Worm (Caenorhabditis elegans) whole organism, L1 larva: ENCODE data around the gene sid-3.

Experiments
- C34B4.2 ChIP-seq: sonication (generic microtip); optimal IDR thresholded peaks from 2 replicates; lab custom pipeline; 2017; ENCODE audit warnings: mild to moderate bottlenecking, missing genetic modification characterization, missing compliant biosample characterization
- F16B12.6 ChIP-seq: fragments of 150-350 bp; optimal IDR thresholded peaks from 2 replicates; lab custom pipeline; 2014; ENCODE audit warnings: missing biosample characterization, missing genetic modification characterization
- Y116A8C.19 ChIP-seq: sonication (generic microtip); optimal IDR thresholded peaks from 2 replicates; lab custom pipeline; 2016; ENCODE audit warnings: missing compliant biosample characterization, missing genetic modification characterization, borderline replicate concordance
- alr-1 ChIP-seq: fragments of 200-800 bp; sonication (Bioruptor generic); optimal IDR thresholded peaks from 2 replicates; lab custom pipeline; 2018; ENCODE audit warnings: borderline replicate concordance, mild to moderate bottlenecking, missing genetic modification characterization, missing compliant biosample characterization
- ceh-82 ChIP-seq, 3 experiments: fragments of 150-350 bp in 1 of 3; sonication (generic microtip) in 2 of 3; optimal IDR thresholded peaks; 2 replicates each; lab custom pipeline; 2014 to 2017; ENCODE audit warnings: missing biosample characterization in 3 of 3, missing genetic modification characterization in 3 of 3
- ceh-90 ChIP-seq: sonication (generic microtip); optimal IDR thresholded peaks from 2 replicates; lab custom pipeline; 2016; ENCODE audit warnings: missing genetic modification characterization, missing compliant biosample characterization
- dpl-1 ChIP-seq, 3 experiments: fragments of 150-350 bp in 2 of 3; sonication (generic microtip) in 1 of 3; optimal IDR thresholded peaks; 2 replicates each; lab custom pipeline; 2014 to 2017; ENCODE audit warnings: missing biosample characterization in 3 of 3, missing genetic modification characterization in 3 of 3, missing genetic modification reagents in 3 of 3
- dsc-1 ChIP-seq: sonication (generic microtip); optimal IDR thresholded peaks from 2 replicates; lab custom pipeline; 2016; ENCODE audit warnings: mild to moderate bottlenecking, missing genetic modification characterization, missing compliant biosample characterization
- efl-1 ChIP-seq, 4 experiments: fragments of 150-350 bp; optimal IDR thresholded peaks in 3 of 4; peaks in 1 of 4; 1 replicate in 1 of 4; 2 replicates in 3 of 4; lab custom pipeline; 2014; ENCODE audit warnings: missing biosample characterization in 2 of 4, missing genetic modification characterization in 2 of 4, missing genetic modification reagents in 2 of 4
- egl-13 ChIP-seq: sonication (generic microtip); optimal IDR thresholded peaks from 2 replicates; lab custom pipeline; 2016; ENCODE audit warnings: missing genotype, missing genetic modification reagents, missing genetic modification characterization, missing compliant biosample characterization
- egl-27 ChIP-seq, 2 experiments: fragments of 150-350 bp in 1 of 2; sonication (generic microtip); optimal IDR thresholded peaks; 3 replicates each; lab custom pipeline; 2017 to 2018; ENCODE audit warnings: missing biosample characterization in 2 of 2, missing genetic modification characterization in 2 of 2, missing genetic modification reagents in 2 of 2
- elt-2 ChIP-seq: sonication (generic microtip); optimal IDR thresholded peaks from 2 replicates; lab custom pipeline; 2016; ENCODE audit warnings: missing genetic modification characterization, mild to moderate bottlenecking, inconsistent platforms, missing compliant biosample characterization, missing genetic modification reagents
- elt-3 ChIP-seq, 6 experiments: fragments of 150-350 bp in 1 of 6; sonication (generic microtip); optimal IDR thresholded peaks; 2 replicates each; lab custom pipeline; 2017 to 2018; ENCODE audit warnings: missing biosample characterization in 6 of 6, missing genetic modification characterization in 6 of 6, inconsistent platforms in 1 of 6
- ets-5 ChIP-seq: fragments of 200-800 bp; sonication (Bioruptor generic); IDR thresholded peaks from 2 replicates; pipeline ENCODE4 v1.3.6; 2022; ENCODE audit warnings: missing genetic modification characterization, missing compliant biosample characterization
- fkh-10 ChIP-seq: sonication (generic microtip); optimal IDR thresholded peaks from 2 replicates; lab custom pipeline; 2017; ENCODE audit warnings: missing biosample characterization, missing genetic modification reagents, missing genetic modification characterization
- fkh-8 ChIP-seq: sonication (generic microtip); optimal IDR thresholded peaks from 2 replicates; lab custom pipeline; 2016; ENCODE audit warnings: mild to moderate bottlenecking, missing genetic modification characterization, missing compliant biosample characterization
- hlh-17 ChIP-seq: fragments of 200-800 bp; sonication (Bioruptor generic); optimal IDR thresholded peaks from 2 replicates; lab custom pipeline; 2018; ENCODE audit warnings: missing genetic modification characterization, mild to moderate bottlenecking, missing compliant biosample characterization, moderate library complexity, borderline replicate concordance
- hlh-4 ChIP-seq: sonication (generic microtip); optimal IDR thresholded peaks from 2 replicates; lab custom pipeline; 2016; ENCODE audit warnings: mild to moderate bottlenecking, missing genetic modification characterization, missing compliant biosample characterization
- hpl-2 ChIP-seq: fragments of 150-350 bp; optimal IDR thresholded peaks from 2 replicates; lab custom pipeline; 2014; ENCODE audit warnings: missing biosample characterization, missing genetic modification reagents, missing genetic modification characterization
- irx-1 ChIP-seq: sonication (generic microtip); optimal IDR thresholded peaks from 2 replicates; lab custom pipeline; 2016; ENCODE audit warnings: missing genetic modification characterization, missing compliant biosample characterization
- lin-13 ChIP-seq: fragments of 150-350 bp; optimal IDR thresholded peaks from 2 replicates; lab custom pipeline; 2014; ENCODE audit warnings: missing biosample characterization, missing genetic modification reagents, missing genetic modification characterization
- lin-15B ChIP-seq: fragments of 150-350 bp; sonication (generic microtip); optimal IDR thresholded peaks from 3 replicates; lab custom pipeline; 2014; ENCODE audit warnings: missing biosample characterization, missing genetic modification characterization
- lin-35 ChIP-seq, 2 experiments: fragments of 150-350 bp; optimal IDR thresholded peaks; 2 replicates each; lab custom pipeline; 2014; ENCODE audit warnings: missing biosample characterization in 2 of 2, missing genetic modification characterization in 2 of 2, missing genetic modification reagents in 2 of 2
- lir-3 ChIP-seq: sonication (generic microtip); optimal IDR thresholded peaks from 2 replicates; lab custom pipeline; 2016; ENCODE audit warnings: mild to moderate bottlenecking, missing genetic modification characterization, moderate library complexity, missing compliant biosample characterization; ENCODE audit not compliant: poor library complexity
- mab-9 ChIP-seq: fragments of 200-800 bp; sonication (Bioruptor generic); IDR thresholded peaks from 2 replicates; pipeline ENCODE4 v1.3.6; 2022; ENCODE audit warnings: missing genetic modification reagents, missing genetic modification characterization, missing compliant biosample characterization
- mdl-1 ChIP-seq, 2 experiments: fragments of 150-350 bp; optimal IDR thresholded peaks; 2 replicates each; lab custom pipeline; 2014 to 2017; ENCODE audit warnings: missing biosample characterization in 2 of 2, missing genetic modification characterization in 2 of 2, inconsistent platforms in 1 of 2
- mep-1 ChIP-seq: fragments of 150-350 bp; optimal IDR thresholded peaks from 2 replicates; lab custom pipeline; 2014; ENCODE audit warnings: missing biosample characterization, missing genetic modification characterization
- nhr-12 ChIP-seq: sonication (generic microtip); optimal IDR thresholded peaks from 2 replicates; lab custom pipeline; 2017; ENCODE audit warnings: missing biosample characterization, missing genetic modification characterization
- nhr-19 ChIP-seq: fragments of 200-800 bp; sonication (Bioruptor generic); conservative IDR thresholded peaks from 2 replicates; pipeline ENCODE4 v1.3.6; 2022; ENCODE audit warnings: missing genetic modification characterization, missing compliant biosample characterization
- nhr-237 ChIP-seq: fragments of 150-350 bp; optimal IDR thresholded peaks from 2 replicates; lab custom pipeline; 2014; ENCODE audit warnings: missing biosample characterization, missing genetic modification characterization
- nhr-28 ChIP-seq: fragments of 150-350 bp; optimal IDR thresholded peaks from 2 replicates; lab custom pipeline; 2014; ENCODE audit warnings: missing biosample characterization, missing genetic modification characterization
- nhr-71 ChIP-seq: sonication (generic microtip); optimal IDR thresholded peaks from 2 replicates; lab custom pipeline; 2016; ENCODE audit warnings: mild to moderate bottlenecking, missing genetic modification characterization, moderate library complexity, missing compliant biosample characterization
- nhr-76 ChIP-seq: sonication (generic microtip); optimal IDR thresholded peaks from 2 replicates; lab custom pipeline; 2017; ENCODE audit warnings: missing biosample characterization, missing genetic modification characterization
- nhr-77 ChIP-seq: fragments of 150-350 bp; optimal IDR thresholded peaks from 2 replicates; lab custom pipeline; 2014; ENCODE audit warnings: missing biosample characterization, missing genetic modification characterization
- nhr-84 ChIP-seq: sonication (generic microtip); optimal IDR thresholded peaks from 2 replicates; lab custom pipeline; 2017; ENCODE audit warnings: missing biosample characterization, missing genetic modification characterization
- nhr-90 ChIP-seq: sonication (generic microtip); optimal IDR thresholded peaks from 2 replicates; lab custom pipeline; 2016; ENCODE audit warnings: mild to moderate bottlenecking, missing genetic modification characterization, missing compliant biosample characterization; ENCODE audit not compliant: poor library complexity
- pag-3 ChIP-seq: sonication (generic microtip); optimal IDR thresholded peaks from 2 replicates; lab custom pipeline; 2017; ENCODE audit warnings: missing genetic modification characterization, mild to moderate bottlenecking, missing compliant biosample characterization, antibody characterized with exemption, borderline replicate concordance; ENCODE audit not compliant: insufficient read depth
- rnt-1 ChIP-seq: sonication (generic microtip); optimal IDR thresholded peaks from 2 replicates; lab custom pipeline; 2016; ENCODE audit warnings: mild to moderate bottlenecking, missing genetic modification characterization, moderate library complexity, missing compliant biosample characterization
- snpc-4 ChIP-seq: fragments of 150-350 bp; optimal IDR thresholded peaks from 2 replicates; lab custom pipeline; 2014; ENCODE audit warnings: missing biosample characterization, missing genetic modification characterization
- sptf-1 ChIP-seq: fragments of 150-350 bp; optimal IDR thresholded peaks from 2 replicates; lab custom pipeline; 2014; ENCODE audit warnings: missing biosample characterization, missing genetic modification characterization
- swsn-7 ChIP-seq: sonication (generic microtip); optimal IDR thresholded peaks from 2 replicates; lab custom pipeline; 2016; ENCODE audit warnings: missing genetic modification characterization, missing compliant biosample characterization
- unc-130 ChIP-seq: fragments of 150-350 bp; optimal IDR thresholded peaks from 2 replicates; lab custom pipeline; 2017; ENCODE audit warnings: missing biosample characterization, missing genetic modification characterization, inconsistent platforms
- unc-98 ChIP-seq: fragments of 200-800 bp; sonication (Bioruptor generic); IDR thresholded peaks from 2 replicates; pipeline ENCODE4 v1.3.6; 2022; ENCODE audit warnings: missing genetic modification characterization, missing compliant biosample characterization
- xbp-1 ChIP-seq: sonication (generic microtip); optimal IDR thresholded peaks from 2 replicates; lab custom pipeline; 2016; ENCODE audit warnings: missing genetic modification characterization, missing compliant biosample characterization
- zag-1 ChIP-seq: fragments of 150-350 bp; optimal IDR thresholded peaks from 2 replicates; lab custom pipeline; 2014; ENCODE audit warnings: missing biosample characterization, missing genetic modification characterization
- zip-4 ChIP-seq: fragments of 200-800 bp; sonication (Bioruptor generic); optimal IDR thresholded peaks from 2 replicates; lab custom pipeline; 2018; ENCODE audit warnings: mild to moderate bottlenecking, missing genetic modification characterization, moderate library complexity, missing compliant biosample characterization
- ztf-11 ChIP-seq, 2 experiments: sonication (generic microtip); optimal IDR thresholded peaks; 2 replicates each; lab custom pipeline; 2016 to 2017; ENCODE audit warnings: missing genetic modification characterization in 2 of 2, missing biosample characterization in 1 of 2, missing compliant biosample characterization in 1 of 2
- ztf-4 ChIP-seq: fragments of 150-350 bp; optimal IDR thresholded peaks from 2 replicates; lab custom pipeline; 2014; ENCODE audit warnings: missing biosample characterization, missing genetic modification characterization

Gene sid-3

ce11 chrX:17185696-17186430 lies at the start of gene sid-3:
sid-3 (plus strand) TSS chrX:17186380.
- peak; percentile 46 for TF ChIP-seq elt-2 (tag; lab: Kevin White, UChicago)
- TF ChIP-seq dsc-1 = no peak
- TF ChIP-seq, all 84 proteins: peak for 1

ce11 chrX:17138060-17138557 lies 48.1 kb upstream of the sid-3 start, which contains the start of gene cnp-3:
cnp-3 (minus strand) TSS chrX:17138110.
- TF ChIP-seq Y116A8C.19 = no peak
- no peak for TF ChIP-seq dpl-1 (GFP tag; optimal IDR thresholded peaks at IDR 0.05; lab: Kevin White, UChicago)
- no peak for TF ChIP-seq unc-130 (tag; lab: Kevin White, UChicago)
- peak; percentile 47 for TF ChIP-seq nhr-90 (tag; lab: Kevin White, UChicago)
- peak in 2 of 6 experiments; percentile 79 to 96 for TF ChIP-seq elt-3 (tag; optimal IDR thresholded peaks at IDR 0.05; lab: Kevin White, UChicago)
- no peak for TF ChIP-seq hpl-2 (GFP tag; lab: Kevin White, UChicago)
- no peak for TF ChIP-seq pag-3 (tag; lab: Kevin White, UChicago)
- no peak for TF ChIP-seq nhr-237
- no peak for TF ChIP-seq egl-13 (tag; lab: Kevin White, UChicago)
- TF ChIP-seq nhr-19 = no peak
- TF ChIP-seq C34B4.2 = no peak
- TF ChIP-seq xbp-1 (tag; lab: Kevin White, UChicago) = no peak
- no peak for TF ChIP-seq alr-1
- TF ChIP-seq sptf-1 = no peak
- TF ChIP-seq nhr-84 = no peak
- TF ChIP-seq egl-27 (tag; optimal IDR thresholded peaks at IDR 0.05; lab: Kevin White, UChicago) = no peak
- TF ChIP-seq elt-2 (tag; lab: Kevin White, UChicago) = no peak
- TF ChIP-seq F16B12.6 (tag; lab: Kevin White, UChicago) = no peak
- no peak for TF ChIP-seq ztf-4 (tag; lab: Kevin White, UChicago)
- TF ChIP-seq nhr-28 (tag; lab: Kevin White, UChicago) = no peak
- no peak for TF ChIP-seq fkh-10 (GFP tag; lab: Kevin White, UChicago)
- TF ChIP-seq rnt-1 (tag; lab: Kevin White, UChicago) = no peak
- no peak for TF ChIP-seq hlh-17 (GFP tag; lab: Kevin White, UChicago)
- TF ChIP-seq lir-3 (tag; lab: Kevin White, UChicago) = no peak
- no peak for TF ChIP-seq lin-15B (tag; lab: Kevin White, UChicago)
- no peak for TF ChIP-seq hlh-4 (tag; lab: Kevin White, UChicago)
- TF ChIP-seq efl-1 (optimal IDR thresholded peaks at IDR 0.05; lab: Kevin White, UChicago) = no peak
- TF ChIP-seq efl-1 (GFP tag; optimal IDR thresholded peaks at IDR 0.05 in 1 of 2; lab: Kevin White, UChicago) = peak in 1 of 2 experiments; percentile 79
- no peak for TF ChIP-seq ceh-90 (tag; lab: Kevin White, UChicago)
- TF ChIP-seq mep-1 (tag; lab: Kevin White, UChicago) = no peak
- no peak for TF ChIP-seq irx-1 (tag; lab: Kevin White, UChicago)
- TF ChIP-seq unc-98 (GFP tag; lab: Robert Waterston, UW) = no peak
- no peak for TF ChIP-seq zag-1
- TF ChIP-seq lin-35 (GFP tag; optimal IDR thresholded peaks at IDR 0.05; lab: Kevin White, UChicago) = peak in 1 of 2 experiments; percentile 49
- no peak for TF ChIP-seq fkh-8 (tag; lab: Kevin White, UChicago)
- no peak for TF ChIP-seq ceh-82 (tag; optimal IDR thresholded peaks at IDR 0.05; lab: Kevin White, UChicago)
- no peak for TF ChIP-seq nhr-12
- no peak for TF ChIP-seq ztf-11 (tag; optimal IDR thresholded peaks at IDR 0.05; lab: Kevin White, UChicago)
- no peak for TF ChIP-seq nhr-76 (tag; lab: Kevin White, UChicago)
- TF ChIP-seq mdl-1 (tag; optimal IDR thresholded peaks at IDR 0.05; lab: Kevin White, UChicago) = peak in 1 of 2 experiments; percentile 63
- no peak for TF ChIP-seq mab-9 (GFP tag; lab: Robert Waterston, UW)
- no peak for TF ChIP-seq swsn-7 (tag; lab: Kevin White, UChicago)
- TF ChIP-seq zip-4 = no peak
- TF ChIP-seq lin-13 (GFP tag; lab: Kevin White, UChicago) = no peak
- no peak for TF ChIP-seq snpc-4 (tag; lab: Kevin White, UChicago)
- peak; percentile 54 for TF ChIP-seq nhr-71
- TF ChIP-seq ets-5 (GFP tag; lab: Robert Waterston, UW) = no peak
- TF ChIP-seq nhr-77 (tag; lab: Kevin White, UChicago) = no peak
